Fruit fly (Drosophila melanogaster) whole organism, embryonic: ENCODE results near the gene Atg5.

ENCODE experiments used
- ATbp ChIP-seq: fragments of 200-800 bp; sonication (Bioruptor generic); optimal IDR thresholded peaks from 2 replicates; lab custom pipeline; 2017; ENCODE audit warnings: missing biosample characterization, mild to moderate bottlenecking, missing genetic modification characterization, missing genetic modification reagents
- Ada2b ChIP-seq: fragments of 200-800 bp; sonication (Bioruptor generic); IDR thresholded peaks from 2 replicates; pipeline ENCODE4 v1.3.6; 2022; ENCODE audit warnings: missing biosample characterization, missing genetic modification characterization
- Atf-2 ChIP-seq: fragments of 200-800 bp; sonication (Bioruptor generic); optimal IDR thresholded peaks from 2 replicates; lab custom pipeline; 2016; ENCODE audit warnings: missing biosample characterization, missing genetic modification characterization
- Blimp-1 ChIP-seq: fragments of 200-800 bp; sonication (Bioruptor generic); optimal IDR thresholded peaks from 3 replicates; lab custom pipeline; 2018; ENCODE audit warnings: missing biosample characterization, missing genetic modification characterization, mild to moderate bottlenecking, moderate library complexity, missing genetic modification reagents
- Bteb2 ChIP-seq: fragments of 200-800 bp; sonication (Bioruptor generic); optimal IDR thresholded peaks from 2 replicates; lab custom pipeline; 2016; ENCODE audit warnings: missing biosample characterization, missing genetic modification characterization
- CG11504 ChIP-seq: fragments of 200-800 bp; sonication (Bioruptor generic); optimal IDR thresholded peaks from 3 replicates; lab custom pipeline; 2019; ENCODE audit warnings: missing biosample characterization, mild to moderate bottlenecking, missing genetic modification characterization, moderate library complexity
- CG14965 ChIP-seq: fragments of 200-800 bp; sonication (Bioruptor generic); optimal IDR thresholded peaks from 2 replicates; lab custom pipeline; 2016; ENCODE audit warnings: missing biosample characterization, missing genetic modification characterization, borderline replicate concordance
- CG15601 ChIP-seq: fragments of 200-800 bp; sonication (Bioruptor generic); optimal IDR thresholded peaks from 3 replicates; lab custom pipeline; 2019; ENCODE audit warnings: missing biosample characterization, mild to moderate bottlenecking, missing genetic modification characterization, moderate library complexity
- CG16813 ChIP-seq: fragments of 200-800 bp; sonication (Bioruptor generic); IDR thresholded peaks from 3 replicates; pipeline ENCODE4 v1.3.6; 2022; ENCODE audit warnings: missing biosample characterization, missing genetic modification characterization; ENCODE audit not compliant: partially characterized antibody
- CG17186 ChIP-seq: fragments of 200-800 bp; sonication (Bioruptor generic); optimal IDR thresholded peaks from 3 replicates; lab custom pipeline; 2017; ENCODE audit warnings: missing biosample characterization, missing genetic modification reagents, missing genetic modification characterization
- CG18764 ChIP-seq: fragments of 200-800 bp; sonication (Bioruptor generic); optimal IDR thresholded peaks from 3 replicates; lab custom pipeline; 2016; ENCODE audit warnings: missing biosample characterization, missing genetic modification characterization
- CG32772 ChIP-seq: fragments of 200-800 bp; sonication (Bioruptor generic); IDR thresholded peaks from 2 replicates; pipeline ENCODE4 v1.3.6; 2022; ENCODE audit warnings: missing biosample characterization, missing genetic modification characterization
- CG5953 ChIP-seq: fragments of 200-800 bp; sonication (Bioruptor generic); IDR thresholded peaks from 2 replicates; pipeline ENCODE4 v1.3.6; 2022; ENCODE audit warnings: missing biosample characterization, missing genetic modification characterization
- CG6689 ChIP-seq: fragments of 200-800 bp; sonication (Bioruptor generic); IDR thresholded peaks from 2 replicates; pipeline ENCODE4 v1.3.6; 2022; ENCODE audit warnings: missing biosample characterization, missing genetic modification characterization
- CG8089 ChIP-seq: fragments of 200-800 bp; sonication (Bioruptor generic); optimal IDR thresholded peaks from 3 replicates; lab custom pipeline; 2016; ENCODE audit warnings: missing biosample characterization, missing genetic modification characterization
- CG8388 ChIP-seq: fragments of 200-800 bp; sonication (Bioruptor generic); optimal IDR thresholded peaks from 2 replicates; lab custom pipeline; 2019; ENCODE audit warnings: missing biosample characterization, mild to moderate bottlenecking, missing genetic modification characterization, moderate library complexity
- CG8478 ChIP-seq: fragments of >200 bp; optimal IDR thresholded peaks from 2 replicates; lab custom pipeline; 2018
- CG9876 ChIP-seq: fragments of 200-800 bp; sonication (Bioruptor generic); optimal IDR thresholded peaks from 2 replicates; lab custom pipeline; 2016; ENCODE audit warnings: missing biosample characterization, missing genetic modification characterization
- D19A ChIP-seq: fragments of 200-800 bp; optimal IDR thresholded peaks from 3 replicates; lab custom pipeline; 2019; ENCODE audit warnings: missing biosample characterization, mild to moderate bottlenecking, missing genetic modification characterization, moderate library complexity
- Dek ChIP-seq: fragments of 200-800 bp; sonication (Bioruptor generic); optimal IDR thresholded peaks from 3 replicates; lab custom pipeline; 2019; ENCODE audit warnings: missing biosample characterization, mild to moderate bottlenecking, missing genetic modification characterization, moderate library complexity
- Dip3 ChIP-seq: fragments of 200-800 bp; sonication (Bioruptor generic); optimal IDR thresholded peaks from 3 replicates; lab custom pipeline; 2016; ENCODE audit warnings: missing biosample characterization, missing genetic modification characterization
- Dll ChIP-seq: fragments of 200-800 bp; sonication (Bioruptor generic); IDR thresholded peaks from 4 replicates; pipeline ENCODE4 v1.3.6; 2022; ENCODE audit warnings: missing biosample characterization, missing genetic modification characterization; ENCODE audit not compliant: partially characterized antibody
- Eip74EF ChIP-seq, 2 experiments: fragments of 200-800 bp in 1 of 2; fragments of >200 bp in 1 of 2; sonication (Bioruptor generic) in 1 of 2; optimal IDR thresholded peaks; 2 replicates each; lab custom pipeline; 2017 to 2019; ENCODE audit warnings: missing biosample characterization in 2 of 2, missing genetic modification characterization in 2 of 2, mild to moderate bottlenecking in 1 of 2, moderate library complexity in 1 of 2
- NfI ChIP-seq: fragments of 200-800 bp; sonication (Bioruptor generic); optimal IDR thresholded peaks from 3 replicates; lab custom pipeline; 2018; ENCODE audit warnings: missing biosample characterization, mild to moderate bottlenecking, missing genetic modification characterization, moderate library complexity
- Poxn ChIP-seq: fragments of 200-800 bp; sonication (Bioruptor generic); IDR thresholded peaks from 2 replicates; pipeline ENCODE4 v1.3.6; 2022; ENCODE audit warnings: missing biosample characterization, missing genetic modification characterization
- Tbp ChIP-seq: fragments of >200 bp; optimal IDR thresholded peaks from 2 replicates; lab custom pipeline; 2018; ENCODE audit warnings: missing biosample characterization, missing genetic modification characterization
- Xrp1 ChIP-seq: fragments of 200-800 bp; sonication (Bioruptor generic); IDR thresholded peaks from 2 replicates; pipeline ENCODE4 v1.3.6; 2022; ENCODE audit warnings: missing biosample characterization, missing genetic modification characterization
- aop ChIP-seq: fragments of 200-800 bp; sonication (Bioruptor generic); IDR thresholded peaks from 2 replicates; pipeline ENCODE4 v1.3.6; 2022; ENCODE audit warnings: missing biosample characterization, missing genetic modification characterization
- bcd ChIP-seq: fragments of 200-800 bp; sonication (Bioruptor generic); optimal IDR thresholded peaks from 2 replicates; lab custom pipeline; 2017; ENCODE audit warnings: missing biosample characterization, mild to moderate bottlenecking, missing genetic modification characterization
- bowl ChIP-seq: fragments of 200-800 bp; sonication (Bioruptor generic); IDR thresholded peaks from 2 replicates; pipeline ENCODE4 v1.3.6; 2022; ENCODE audit warnings: missing biosample characterization, missing genetic modification characterization
- corto ChIP-seq: fragments of 200-800 bp; sonication (Bioruptor generic); optimal IDR thresholded peaks from 2 replicates; lab custom pipeline; 2016; ENCODE audit warnings: missing biosample characterization, mild to moderate bottlenecking, missing genetic modification characterization, moderate library complexity
- dati ChIP-seq: fragments of 200-800 bp; sonication (Bioruptor generic); IDR thresholded peaks from 2 replicates; pipeline ENCODE4 v1.3.6; 2022; ENCODE audit warnings: missing biosample characterization, missing genetic modification characterization
- dimm ChIP-seq: fragments of 200-800 bp; sonication (Bioruptor generic); IDR thresholded peaks from 2 replicates; pipeline ENCODE4 v1.3.6; 2022; ENCODE audit warnings: missing biosample characterization, missing genetic modification characterization
- en ChIP-seq: fragments of 200-800 bp; sonication (Bioruptor generic); optimal IDR thresholded peaks from 2 replicates; lab custom pipeline; 2016; ENCODE audit warnings: missing biosample characterization, missing genetic modification characterization
- exex ChIP-seq: fragments of 200-800 bp; sonication (Bioruptor generic); optimal IDR thresholded peaks from 4 replicates; lab custom pipeline; 2018; ENCODE audit warnings: missing biosample characterization, mild to moderate bottlenecking, missing genetic modification characterization, moderate library complexity
- fd96Cb ChIP-seq: fragments of 200-800 bp; sonication (Bioruptor generic); optimal IDR thresholded peaks from 2 replicates; lab custom pipeline; 2018; ENCODE audit warnings: missing biosample characterization, mild to moderate bottlenecking, missing genetic modification characterization, moderate library complexity
- gsb ChIP-seq: fragments of 200-800 bp; sonication (Bioruptor generic); IDR thresholded peaks from 2 replicates; pipeline ENCODE4 v1.3.6; 2022; ENCODE audit warnings: missing biosample characterization, missing genetic modification characterization
- gsb-n ChIP-seq: fragments of 200-800 bp; sonication (Bioruptor generic); optimal IDR thresholded peaks from 3 replicates; lab custom pipeline; 2018; ENCODE audit warnings: missing biosample characterization, mild to moderate bottlenecking, missing genetic modification characterization
- hb ChIP-seq: fragments of 200-800 bp; sonication (Bioruptor generic); IDR thresholded peaks from 3 replicates; pipeline ENCODE4 v1.3.6; 2022; ENCODE audit warnings: missing biosample characterization, missing genetic modification characterization; ENCODE audit not compliant: partially characterized antibody
- jumu ChIP-seq: fragments of 200-800 bp; sonication (Bioruptor generic); optimal IDR thresholded peaks from 3 replicates; lab custom pipeline; 2016; ENCODE audit warnings: missing biosample characterization, missing genetic modification characterization
- kay ChIP-seq: fragments of 200-800 bp; sonication (Bioruptor generic); optimal IDR thresholded peaks from 2 replicates; lab custom pipeline; 2016; ENCODE audit warnings: missing biosample characterization, missing genetic modification characterization
- mld ChIP-seq: fragments of 200-800 bp; sonication (Bioruptor generic); IDR thresholded peaks from 3 replicates; pipeline ENCODE4 v1.3.6; 2022; ENCODE audit warnings: missing biosample characterization, missing genetic modification characterization; ENCODE audit not compliant: partially characterized antibody
- nerfin-1 ChIP-seq: fragments of 200-800 bp; sonication (Bioruptor generic); optimal IDR thresholded peaks from 3 replicates; lab custom pipeline; 2019; ENCODE audit warnings: missing biosample characterization, mild to moderate bottlenecking, missing genetic modification characterization, moderate library complexity
- nom ChIP-seq: fragments of 200-800 bp; sonication (Bioruptor generic); optimal IDR thresholded peaks from 2 replicates; lab custom pipeline; 2017; ENCODE audit warnings: missing biosample characterization, missing genetic modification characterization, mild to moderate bottlenecking, moderate library complexity, missing genetic modification reagents
- org-1 ChIP-seq: fragments of 200-800 bp; sonication (Bioruptor generic); optimal IDR thresholded peaks from 2 replicates; lab custom pipeline; 2017; ENCODE audit warnings: missing biosample characterization, missing genetic modification characterization
- peb ChIP-seq: fragments of 200-800 bp; sonication (Bioruptor generic); IDR thresholded peaks from 2 replicates; pipeline ENCODE4 v1.3.6; 2022; ENCODE audit warnings: missing biosample characterization, missing genetic modification characterization
- prd ChIP-seq, 3 experiments: fragments of >200 bp in 2 of 3; fragments of 200-800 bp in 1 of 3; sonication (Bioruptor generic) in 1 of 3; optimal IDR thresholded peaks in 2 of 3; IDR thresholded peaks in 1 of 3; 2 replicates in 2 of 3; 3 replicates in 1 of 3; pipeline versions ENCODE4 v1.3.6 to Lab custom; 2017 to 2022; ENCODE audit warnings: missing biosample characterization in 1 of 3, missing genetic modification characterization in 1 of 3
- rib ChIP-seq: fragments of 200-800 bp; sonication (Bioruptor generic); IDR thresholded peaks from 2 replicates; pipeline ENCODE4 v1.3.6; 2022; ENCODE audit warnings: missing biosample characterization, missing genetic modification characterization
- ro ChIP-seq: fragments of 200-800 bp; sonication (Bioruptor generic); IDR thresholded peaks from 2 replicates; pipeline ENCODE4 v1.3.6; 2022; ENCODE audit warnings: missing biosample characterization, missing genetic modification characterization
- run ChIP-seq: fragments of 200-800 bp; sonication (Bioruptor generic); optimal IDR thresholded peaks from 3 replicates; lab custom pipeline; 2018; ENCODE audit warnings: missing biosample characterization, mild to moderate bottlenecking, missing genetic modification characterization
- sqz ChIP-seq: fragments of 200-800 bp; sonication (Bioruptor generic); optimal IDR thresholded peaks from 3 replicates; lab custom pipeline; 2018; ENCODE audit warnings: missing biosample characterization, mild to moderate bottlenecking, missing genetic modification characterization

Gene Atg5

dm6 chrX:7335524-7335991, 12.0 kb upstream of the Atg5 start (continued):
- no peak for TF ChIP-seq mld (GFP tag; lab: Robert Waterston, UW)
- TF ChIP-seq Poxn (GFP tag; lab: Robert Waterston, UW), result no peak
- TF ChIP-seq CG8089 (GFP tag; lab: Kevin White, UChicago), result no peak
- peak; percentile 42 for TF ChIP-seq fd96Cb (tag; lab: Kevin White, UChicago)
- TF ChIP-seq jumu (GFP tag; lab: Kevin White, UChicago), result no peak
- no peak for TF ChIP-seq bowl (GFP tag; lab: Robert Waterston, UW)
- no peak for TF ChIP-seq CG18764 (GFP tag; lab: Kevin White, UChicago)
- no peak for TF ChIP-seq ro (GFP tag; lab: Robert Waterston, UW)
- no peak for TF ChIP-seq CG14965 (GFP tag; lab: Kevin White, UChicago)
- TF ChIP-seq rib (GFP tag; lab: Robert Waterston, UW), result no peak
- no peak for TF ChIP-seq run
- TF ChIP-seq CG16813 (GFP tag; lab: Robert Waterston, UW), result no peak
- no peak for TF ChIP-seq ATbp
- peak in 1 of 2 experiments; percentile 29 for TF ChIP-seq Eip74EF (GFP tag; optimal IDR thresholded peaks at IDR 0.05; lab: Kevin White, UChicago)
- peak; percentile 77 for TF ChIP-seq CG11504 (tag; lab: Kevin White, UChicago)
- TF ChIP-seq nerfin-1 (tag; lab: Kevin White, UChicago), result peak; percentile 27
- TF ChIP-seq Dek (tag; lab: Kevin White, UChicago), result no peak
- peak; percentile 62 for TF ChIP-seq gsb-n
- peak; percentile 60 for TF ChIP-seq corto (GFP tag; lab: Kevin White, UChicago)
- TF ChIP-seq Bteb2, result no peak
- TF ChIP-seq Dip3 (GFP tag; lab: Kevin White, UChicago), result no peak
- TF ChIP-seq exex (tag; lab: Kevin White, UChicago), result no peak
- TF ChIP-seq prd (optimal IDR thresholded peaks at IDR 0.05; lab: Kevin White, UChicago), result no peak
- no peak for TF ChIP-seq prd (GFP tag; IDR thresholded peaks at IDR 0.05; lab: Robert Waterston, UW)
- TF ChIP-seq D19A (tag; lab: Kevin White, UChicago), result peak; percentile 51
- TF ChIP-seq CG8388 (GFP tag; lab: Kevin White, UChicago), result peak; percentile 55
- no peak for TF ChIP-seq Ada2b (GFP tag; lab: Robert Waterston, UW)
- no peak for TF ChIP-seq hb (GFP tag; lab: Robert Waterston, UW)
- peak; percentile 66 for TF ChIP-seq Xrp1 (GFP tag; lab: Robert Waterston, UW)
- TF ChIP-seq aop (GFP tag; lab: Robert Waterston, UW), result no peak
- TF ChIP-seq CG8478 (lab: Kevin White, UChicago), result no peak
- TF ChIP-seq sqz, result no peak
- no peak for TF ChIP-seq org-1
- no peak for TF ChIP-seq Atf-2 (GFP tag; lab: Kevin White, UChicago)
- no peak for TF ChIP-seq CG9876
- no peak for TF ChIP-seq CG32772 (GFP tag; lab: Robert Waterston, UW)
- no peak for TF ChIP-seq dimm (GFP tag; lab: Robert Waterston, UW)
- TF ChIP-seq Tbp (GFP tag; lab: Kevin White, UChicago), result no peak
- peak; percentile 62 for TF ChIP-seq nom
- no peak for TF ChIP-seq kay
- no peak for TF ChIP-seq CG5953 (GFP tag; lab: Robert Waterston, UW)
- TF ChIP-seq en (GFP tag; lab: Kevin White, UChicago), result no peak
- peak; percentile 66 for TF ChIP-seq CG15601 (tag; lab: Kevin White, UChicago)
- TF ChIP-seq Blimp-1 (GFP tag; lab: Kevin White, UChicago), result peak; percentile 69
- TF ChIP-seq gsb, result no peak
- no peak for TF ChIP-seq dati (GFP tag; lab: Robert Waterston, UW)
- TF ChIP-seq NfI (GFP tag; lab: Kevin White, UChicago), result no peak
- 0 out of 2 replicates have a peak, but pooled peaks have one; percentile 8 for TF ChIP-seq CG6689 (GFP tag; lab: Robert Waterston, UW)
- TF ChIP-seq Dll (GFP tag; lab: Robert Waterston, UW), result no peak
- no peak for TF ChIP-seq peb
- no peak for TF ChIP-seq bcd (GFP tag; lab: Kevin White, UChicago)
- TF ChIP-seq CG17186, result no peak
